Worm (Caenorhabditis elegans): ENCODE measurements around the gene str-20.

str-20 gene

ce11 chrV:773256-773655 lies 17.0 kb downstream of the str-20 start, which contains the start of gene sti-1 (continued):
- peak; percentile 53; the same call in 1 of the 2 replicates for TF ChIP-seq ceh-88 (GFP tag; IDR thresholded peaks at IDR 0.05)
- no peak for TF ChIP-seq hlh-17 (GFP tag; optimal IDR thresholded peaks at IDR 0.05; ENCODE audit: borderline replicate concordance)
- peak; percentile 83 for TF ChIP-seq C16A3.4 (tag; optimal IDR thresholded peaks at IDR 0.05)
- peak; percentile 54 for TF ChIP-seq lir-3 (tag; optimal IDR thresholded peaks at IDR 0.05; ENCODE audit: poor library complexity)
- peak; percentile 92 for TF ChIP-seq nhr-19 (GFP tag; conservative IDR thresholded peaks at IDR 0.05)
- TF ChIP-seq sptf-1 (tag; optimal IDR thresholded peaks at IDR 0.05), result no peak
- TF ChIP-seq aha-1 (tag; optimal IDR thresholded peaks at IDR 0.05), result no peak
- peak; percentile 71 for TF ChIP-seq sox-4 (tag; optimal IDR thresholded peaks at IDR 0.05)
- TF ChIP-seq fkh-10 (GFP tag; optimal IDR thresholded peaks at IDR 0.05), result peak; percentile 19
- TF ChIP-seq lin-35 (GFP tag; optimal IDR thresholded peaks at IDR 0.05), result peak; percentile 97 to 99
- TF ChIP-seq ceh-82 (tag; optimal IDR thresholded peaks at IDR 0.05), result peak; percentile 85 to 92 (median 88)
- peak; percentile 93 for TF ChIP-seq nhr-85 (tag)
- no peak for TF ChIP-seq ceh-90 (tag; optimal IDR thresholded peaks at IDR 0.05)
- peak; percentile 81 for TF ChIP-seq nhr-11 (tag; optimal IDR thresholded peaks at IDR 0.05)
- TF ChIP-seq lin-15B (tag; optimal IDR thresholded peaks at IDR 0.05), result peak; percentile 85
- TF ChIP-seq snu-23 (GFP tag; optimal IDR thresholded peaks at IDR 0.05), result peak; percentile 97
- TF ChIP-seq pag-3 (tag; optimal IDR thresholded peaks at IDR 0.05; ENCODE audit: borderline replicate concordance, insufficient read depth), result no peak
- no peak for TF ChIP-seq ces-1 (GFP tag; optimal IDR thresholded peaks at IDR 0.05)
- peak; percentile 56 for TF ChIP-seq ama-1 (optimal IDR thresholded peaks at IDR 0.05)
- TF ChIP-seq rnt-1 (tag; optimal IDR thresholded peaks at IDR 0.05), result peak; percentile 91
- peak in 1 of 2 experiments; percentile 75 for TF ChIP-seq mdl-1 (tag; optimal IDR thresholded peaks at IDR 0.05)
- peak; percentile 68 for TF ChIP-seq ceh-8 (GFP tag; optimal IDR thresholded peaks at IDR 0.05)
- TF ChIP-seq nhr-28 (tag; optimal IDR thresholded peaks at IDR 0.05), result peak; percentile 39
- peak; percentile 41 for TF ChIP-seq C04F5.9 (tag; optimal IDR thresholded peaks at IDR 0.05)
- peak; percentile 51 for TF ChIP-seq aly-2 (tag; optimal IDR thresholded peaks at IDR 0.05)
- TF ChIP-seq nhr-90 (tag; optimal IDR thresholded peaks at IDR 0.05; ENCODE audit: poor library complexity), result peak; percentile 89
- no peak for TF ChIP-seq ceh-63 (GFP tag; optimal IDR thresholded peaks at IDR 0.05)
- TF ChIP-seq alr-1 (tag; optimal IDR thresholded peaks at IDR 0.05; ENCODE audit: borderline replicate concordance), result no peak
- TF ChIP-seq fkh-8 (tag; optimal IDR thresholded peaks at IDR 0.05), result peak; percentile 83
- TF ChIP-seq nhr-20 (tag; optimal IDR thresholded peaks at IDR 0.05), result peak; percentile 93
- TF ChIP-seq lin-39 (tag; optimal IDR thresholded peaks at IDR 0.05), result peak; percentile 84
- TF ChIP-seq pax-3 (tag; optimal IDR thresholded peaks at IDR 0.05), result peak; percentile 77
- TF ChIP-seq grh-1 (GFP tag; IDR thresholded peaks at IDR 0.05), result peak; percentile 77
- TF ChIP-seq nhr-76 (tag; optimal IDR thresholded peaks at IDR 0.05), result no peak
- TF ChIP-seq unc-130 (tag; optimal IDR thresholded peaks at IDR 0.05), result peak; percentile 89
- TF ChIP-seq fos-1 (tag; optimal IDR thresholded peaks at IDR 0.05), result peak; percentile 76
- TF ChIP-seq elt-2 (tag; optimal IDR thresholded peaks at IDR 0.05), result peak; percentile 49
- peak; percentile 98 for TF ChIP-seq lin-14 (GFP tag; optimal IDR thresholded peaks at IDR 0.05)
- peak; percentile 89 for TF ChIP-seq egl-13 (tag; optimal IDR thresholded peaks at IDR 0.05)
- TF ChIP-seq unc-30 (tag; optimal IDR thresholded peaks at IDR 0.05), result no peak
- peak; percentile 35; the same call in 1 of the 2 replicates for TF ChIP-seq unc-98 (GFP tag; IDR thresholded peaks at IDR 0.05)
- TF ChIP-seq blmp-1 (tag; optimal IDR thresholded peaks at IDR 0.05), result peak; percentile 74
- peak; percentile 95 for TF ChIP-seq nhr-71 (tag; optimal IDR thresholded peaks at IDR 0.05)
- TF ChIP-seq ets-5 (GFP tag; IDR thresholded peaks at IDR 0.05), result no peak
- TF ChIP-seq unc-86 (tag; optimal IDR thresholded peaks at IDR 0.05), result peak; percentile 87
- TF ChIP-seq nhr-237 (tag; optimal IDR thresholded peaks at IDR 0.05), result peak; percentile 83
- peak; percentile 96 for TF ChIP-seq nhr-77 (tag; optimal IDR thresholded peaks at IDR 0.05)
- TF ChIP-seq Y116A8C.19 (tag; optimal IDR thresholded peaks at IDR 0.05; ENCODE audit: borderline replicate concordance), result no peak
